Worm (Caenorhabditis elegans): ENCODE results near the gene C42D8.9.

The C42D8.9 gene

DNA sequence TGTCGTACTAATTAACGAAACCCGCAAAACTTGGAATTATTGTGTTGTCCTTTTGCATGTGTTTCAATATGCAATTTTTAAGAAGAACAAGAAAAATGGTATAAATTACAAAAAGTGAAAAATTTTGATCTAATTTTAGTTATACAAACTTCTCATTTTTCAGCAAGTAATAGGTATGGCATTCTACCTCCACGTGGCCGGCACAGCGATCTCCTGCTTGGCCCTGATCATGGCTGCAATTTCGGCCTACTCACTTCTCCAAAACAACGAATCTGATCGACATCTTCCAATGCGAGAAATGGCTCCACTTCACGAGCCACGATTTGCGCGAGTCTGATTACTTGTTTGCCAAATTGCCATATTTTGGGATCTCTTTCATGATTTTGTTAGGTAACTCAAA lies 32.9 kb downstream of the C42D8.9 start:
- TF ChIP-seq dao-5 (tag; optimal IDR thresholded peaks at IDR 0.05) (no peak), W03F9.2 (tag; optimal IDR thresholded peaks at IDR 0.05) (no peak), him-1 (tag; optimal IDR thresholded peaks at IDR 0.05) (no peak)

DNA sequence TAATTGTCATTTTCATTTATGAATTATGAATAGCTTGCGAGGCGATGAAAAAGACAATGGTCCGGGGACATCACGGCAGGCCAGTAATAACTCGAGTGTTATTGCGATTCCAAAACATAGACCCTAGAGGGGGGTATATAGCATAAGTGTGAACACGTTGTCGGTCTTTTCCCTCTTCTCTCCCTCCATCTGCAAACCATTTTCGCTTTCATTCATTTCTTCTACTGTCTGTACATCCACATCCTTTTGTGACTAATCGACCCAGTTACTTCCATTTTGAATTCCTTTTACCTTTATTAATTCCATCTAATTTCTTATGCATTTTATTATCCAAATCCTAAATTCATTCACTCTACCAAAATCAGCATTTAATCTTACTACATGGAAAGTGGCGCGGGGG lies 35.8 kb downstream of the C42D8.9 start:
- TF ChIP-seq dao-5 (tag; optimal IDR thresholded peaks at IDR 0.05) (no peak), him-1 (tag; optimal IDR thresholded peaks at IDR 0.05) (no peak), W03F9.2 (tag; optimal IDR thresholded peaks at IDR 0.05) (no peak)

DNA sequence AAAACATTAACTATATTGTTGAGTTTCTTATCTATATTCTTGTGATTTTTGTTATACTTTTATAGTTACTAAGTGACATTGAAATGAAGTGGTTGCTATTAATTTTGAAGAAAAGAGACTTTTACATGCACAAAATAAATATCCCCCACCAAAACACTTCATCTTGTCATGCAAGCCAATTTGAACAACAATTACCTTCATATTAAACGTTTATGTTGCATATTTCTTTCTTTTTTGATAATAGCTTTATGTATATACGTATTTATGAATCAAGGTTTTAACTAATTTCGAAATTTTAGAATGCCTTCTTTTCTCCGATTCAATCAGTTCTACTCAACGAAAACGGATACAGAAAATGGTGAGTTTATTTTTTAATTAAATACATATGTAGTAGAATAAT lies 39.0 kb downstream of the C42D8.9 start, which contains the start of gene clc-7:
TSS of gene clc-7 (plus strand) at position 301 of the 400 bp plus-strand sequence.
- no peak for TF ChIP-seq him-1 (tag; optimal IDR thresholded peaks at IDR 0.05)
- no peak for TF ChIP-seq W03F9.2 (tag; optimal IDR thresholded peaks at IDR 0.05)
- no peak for TF ChIP-seq dao-5 (tag; optimal IDR thresholded peaks at IDR 0.05)

DNA sequence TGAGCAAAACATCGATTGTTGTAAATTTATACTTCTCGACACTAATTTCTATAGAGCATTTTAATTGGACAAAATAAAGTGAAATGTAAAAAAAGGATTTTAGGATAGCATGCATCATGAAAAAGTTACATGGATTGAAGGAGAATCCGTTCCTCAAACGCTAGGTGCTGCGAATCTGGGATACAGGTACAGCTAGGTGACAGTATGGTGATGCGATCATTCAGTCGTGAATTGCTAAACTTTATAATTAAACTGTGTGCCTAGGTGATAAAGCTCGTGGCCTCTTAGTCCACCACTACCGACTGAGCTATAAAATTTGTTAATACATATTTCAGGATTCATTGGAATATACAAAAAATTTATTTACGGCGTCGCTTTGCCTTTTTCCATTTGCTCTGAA lies 40.3 kb downstream of the C42D8.9 start:
- TF ChIP-seq W03F9.2 (tag; optimal IDR thresholded peaks at IDR 0.05) (no peak), dao-5 (tag; optimal IDR thresholded peaks at IDR 0.05) (no peak), him-1 (tag; optimal IDR thresholded peaks at IDR 0.05) (no peak)

DNA sequence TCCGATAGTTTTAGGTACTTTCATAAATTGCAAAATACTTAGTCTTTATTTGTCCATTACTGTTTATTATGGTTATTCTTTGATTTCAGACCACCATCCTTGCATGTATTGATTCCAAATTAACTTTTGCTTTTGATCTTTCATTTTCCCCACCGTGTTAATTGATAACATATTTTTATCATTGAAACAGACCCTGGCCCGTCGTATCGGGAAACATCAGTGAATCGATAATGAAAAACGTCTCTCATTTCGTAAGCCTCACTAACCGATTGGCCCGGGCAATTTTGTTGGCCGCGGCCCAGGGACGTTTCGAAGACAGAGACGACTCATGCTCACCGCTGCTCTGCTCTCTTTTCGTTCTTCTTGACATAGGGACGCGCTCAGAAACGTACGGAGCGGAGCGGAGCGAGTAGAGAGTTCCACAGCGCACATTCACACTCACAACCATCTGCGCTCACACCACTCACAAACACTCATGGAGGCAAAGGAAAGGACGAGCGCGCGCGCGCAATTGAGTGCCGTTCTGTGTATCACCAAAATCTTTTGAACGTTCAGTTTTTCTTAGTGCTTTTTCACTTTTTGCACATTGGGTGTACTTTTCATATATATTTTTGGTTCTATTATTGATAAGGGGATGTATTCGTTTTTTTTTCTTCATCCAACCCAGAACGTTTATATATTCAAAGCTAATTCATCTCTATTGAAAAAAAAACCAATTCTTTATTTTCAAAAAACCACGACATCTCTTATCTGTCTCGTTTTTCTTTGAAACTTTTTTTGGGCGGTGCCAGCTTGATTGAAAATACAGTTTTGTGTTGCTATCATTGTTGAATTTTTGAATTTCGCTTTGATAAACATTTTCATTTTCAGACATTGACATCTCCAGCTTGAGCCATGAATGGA lies 42.8 kb downstream of the C42D8.9 start, which contains the start of gene C24H10.2:
TSS of gene C24H10.2 (plus strand) at position 853 of the 903 bp plus-strand sequence.
- peak; percentile 3 for TF ChIP-seq him-1 (tag; optimal IDR thresholded peaks at IDR 0.05)
- TF ChIP-seq dao-5 (tag; optimal IDR thresholded peaks at IDR 0.05): no peak
- TF ChIP-seq W03F9.2 (tag; optimal IDR thresholded peaks at IDR 0.05): no peak

DNA sequence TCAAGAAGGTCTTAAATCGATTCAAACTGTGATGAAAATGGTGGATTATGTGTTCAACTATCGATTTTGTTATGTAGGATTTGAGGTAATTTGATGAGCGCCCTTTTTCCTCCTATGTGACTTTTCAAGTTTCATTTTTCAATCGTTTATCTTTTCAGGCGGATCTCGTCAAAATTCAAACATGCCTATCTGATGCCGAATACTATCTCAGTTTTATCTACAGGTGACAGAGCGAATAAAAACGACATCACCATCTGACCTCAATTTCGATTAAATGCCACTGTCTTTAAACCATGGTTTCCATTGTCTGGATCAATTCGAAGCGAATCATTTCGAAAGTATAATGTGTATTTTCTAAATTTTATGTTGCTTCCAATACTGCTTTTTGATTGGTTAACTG lies 45.1 kb downstream of the C42D8.9 start:
- no peak for TF ChIP-seq W03F9.2 (tag; optimal IDR thresholded peaks at IDR 0.05)
- TF ChIP-seq him-1 (tag; optimal IDR thresholded peaks at IDR 0.05): no peak
- no peak for TF ChIP-seq dao-5 (tag; optimal IDR thresholded peaks at IDR 0.05)

DNA sequence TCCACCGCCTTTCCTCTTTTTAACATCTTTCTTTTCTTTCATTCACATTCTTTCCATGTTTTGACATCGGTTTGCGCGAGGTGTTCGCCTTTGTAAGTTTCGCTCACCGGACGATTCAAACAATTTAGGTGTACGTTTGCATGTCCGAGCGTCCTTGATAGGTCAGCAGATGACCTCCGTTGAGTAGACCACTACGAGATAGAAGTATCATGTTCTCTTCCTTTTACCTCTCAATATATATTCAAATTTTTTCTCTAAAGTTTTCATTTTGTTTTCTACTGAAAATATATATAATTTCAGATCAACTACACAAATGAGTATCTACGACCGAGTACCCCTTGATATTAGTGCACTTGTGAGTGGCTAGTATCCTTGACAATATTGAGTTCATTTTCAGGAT lies 46.1 kb downstream of the C42D8.9 start, which contains the start of gene C24H10.3:
TSS of gene C24H10.3 (plus strand) at position 301 of the 400 bp plus-strand sequence.
- no peak for TF ChIP-seq him-1 (tag; optimal IDR thresholded peaks at IDR 0.05)
- no peak for TF ChIP-seq dao-5 (tag; optimal IDR thresholded peaks at IDR 0.05)
- no peak for TF ChIP-seq W03F9.2 (tag; optimal IDR thresholded peaks at IDR 0.05)

DNA sequence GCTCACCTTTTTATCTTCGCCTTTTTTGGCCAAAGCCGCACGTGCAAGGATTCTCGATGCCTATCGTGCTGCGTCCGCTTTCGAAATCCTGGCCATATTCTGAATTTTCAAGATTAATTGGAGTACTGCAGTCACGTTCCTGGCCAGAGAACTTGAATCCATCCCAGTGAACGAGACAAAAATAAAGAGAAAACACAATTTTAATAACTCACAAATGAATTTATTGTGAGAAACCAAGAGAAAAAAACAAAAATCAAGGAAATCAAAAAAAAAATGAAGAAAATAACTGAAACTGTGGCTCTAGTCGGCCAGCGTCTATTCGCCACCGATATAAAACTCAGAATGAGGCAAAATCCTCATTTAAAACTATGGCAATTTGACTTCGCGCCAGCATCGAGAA lies 47.7 kb downstream of the C42D8.9 start, which contains the start of gene C24H10.4:
TSS of gene C24H10.4 (minus strand) at position 101 of the 400 bp plus-strand sequence.
- TF ChIP-seq W03F9.2 (tag; optimal IDR thresholded peaks at IDR 0.05) (no peak), him-1 (tag; optimal IDR thresholded peaks at IDR 0.05) (no peak), dao-5 (tag; optimal IDR thresholded peaks at IDR 0.05) (no peak)

All from whole organism, L4/young adult.